Fruit fly (Drosophila melanogaster) whole organism, embryonic: Measurements from ENCODE around the gene CG4004.
A peak's percentile ranks its signal among the peaks of the same experiment; 100 is the strongest.

ENCODE experiments used
- ATbp ChIP-seq: fragments of 200-800 bp; sonication (Bioruptor generic); optimal IDR thresholded peaks from 2 replicates; lab custom pipeline; 2017; ENCODE audit warnings: missing biosample characterization, mild to moderate bottlenecking, missing genetic modification characterization, missing genetic modification reagents
- CG10147 ChIP-seq: fragments of 200-800 bp; sonication (Bioruptor generic); optimal IDR thresholded peaks from 2 replicates; lab custom pipeline; 2019; ENCODE audit warnings: missing biosample characterization, mild to moderate bottlenecking, missing genetic modification characterization, moderate library complexity
- CG10321 ChIP-seq: fragments of 200-800 bp; sonication (Bioruptor generic); IDR thresholded peaks from 2 replicates; pipeline ENCODE4 v1.3.6; 2022; ENCODE audit warnings: missing biosample characterization, missing genetic modification characterization
- CG11696 ChIP-seq: fragments of 200-800 bp; sonication (Bioruptor generic); IDR thresholded peaks from 2 replicates; pipeline ENCODE4 v1.3.6; 2022; ENCODE audit warnings: missing biosample characterization, missing genetic modification characterization
- CG12769 ChIP-seq: fragments of 200-800 bp; sonication (Bioruptor generic); optimal IDR thresholded peaks from 2 replicates; lab custom pipeline; 2019; ENCODE audit warnings: missing biosample characterization, mild to moderate bottlenecking, missing genetic modification characterization, moderate library complexity
- CG13123 ChIP-seq: fragments of 200-800 bp; sonication (Bioruptor generic); optimal IDR thresholded peaks from 2 replicates; lab custom pipeline; 2016; ENCODE audit warnings: missing biosample characterization, missing genetic modification characterization
- CG13894 ChIP-seq: fragments of 200-800 bp; sonication (Bioruptor generic); optimal IDR thresholded peaks from 3 replicates; lab custom pipeline; 2018; ENCODE audit warnings: missing biosample characterization, mild to moderate bottlenecking, missing genetic modification characterization, moderate library complexity
- CG15479 ChIP-seq: fragments of 200-800 bp; sonication (Bioruptor generic); optimal IDR thresholded peaks from 3 replicates; lab custom pipeline; 2019; ENCODE audit warnings: missing biosample characterization, mild to moderate bottlenecking, missing genetic modification characterization, moderate library complexity
- CG1603 ChIP-seq: fragments of 200-800 bp; sonication (Bioruptor generic); optimal IDR thresholded peaks from 2 replicates; lab custom pipeline; 2019; ENCODE audit warnings: missing biosample characterization, mild to moderate bottlenecking, missing genetic modification characterization, moderate library complexity
- CG16815 ChIP-seq: fragments of 200-800 bp; sonication (Bioruptor generic); optimal IDR thresholded peaks from 3 replicates; lab custom pipeline; 2017; ENCODE audit warnings: missing biosample characterization, mild to moderate bottlenecking, missing genetic modification characterization
- CG17186 ChIP-seq: fragments of 200-800 bp; sonication (Bioruptor generic); optimal IDR thresholded peaks from 3 replicates; lab custom pipeline; 2017; ENCODE audit warnings: missing biosample characterization, missing genetic modification reagents, missing genetic modification characterization
- CG17568 ChIP-seq: fragments of 200-800 bp; sonication (Bioruptor generic); optimal IDR thresholded peaks from 2 replicates; lab custom pipeline; 2018; ENCODE audit warnings: missing biosample characterization, mild to moderate bottlenecking, missing genetic modification characterization, moderate library complexity
- CG17912 ChIP-seq: fragments of 200-800 bp; sonication (Bioruptor generic); optimal IDR thresholded peaks from 2 replicates; lab custom pipeline; 2018; ENCODE audit warnings: missing biosample characterization, mild to moderate bottlenecking, missing genetic modification characterization
- CG34422 ChIP-seq: fragments of 200-800 bp; sonication (Bioruptor generic); IDR thresholded peaks from 3 replicates; pipeline ENCODE4 v1.3.6; 2022; ENCODE audit warnings: missing biosample characterization, missing genetic modification characterization
- CG4854 ChIP-seq: fragments of 200-800 bp; sonication (Bioruptor generic); optimal IDR thresholded peaks from 2 replicates; lab custom pipeline; 2016; ENCODE audit warnings: missing biosample characterization, missing genetic modification characterization, inconsistent platforms
- CG5245 ChIP-seq: fragments of 200-800 bp; sonication (Bioruptor generic); optimal IDR thresholded peaks from 3 replicates; lab custom pipeline; 2016; ENCODE audit warnings: missing biosample characterization, missing genetic modification characterization
- CG6791 ChIP-seq: fragments of 200-800 bp; sonication (Bioruptor generic); IDR thresholded peaks from 3 replicates; pipeline ENCODE4 v1.3.6; 2022; ENCODE audit warnings: missing biosample characterization, missing genetic modification characterization; ENCODE audit not compliant: partially characterized antibody
- CG6854 ChIP-seq: fragments of 200-800 bp; sonication (Bioruptor generic); optimal IDR thresholded peaks from 3 replicates; lab custom pipeline; 2017; ENCODE audit warnings: missing biosample characterization, mild to moderate bottlenecking, missing genetic modification characterization
- CG7963 ChIP-seq: fragments of 200-800 bp; sonication (Bioruptor generic); IDR thresholded peaks from 3 replicates; pipeline ENCODE4 v1.3.6; 2022; ENCODE audit warnings: missing biosample characterization, missing genetic modification characterization; ENCODE audit not compliant: partially characterized antibody
- CG9876 ChIP-seq: fragments of 200-800 bp; sonication (Bioruptor generic); optimal IDR thresholded peaks from 2 replicates; lab custom pipeline; 2016; ENCODE audit warnings: missing biosample characterization, missing genetic modification characterization
- CTCF ChIP-seq: fragments of 200-800 bp; sonication (Bioruptor generic); optimal IDR thresholded peaks from 2 replicates; lab custom pipeline; 2017; ENCODE audit warnings: missing biosample characterization, mild to moderate bottlenecking, missing genetic modification characterization, moderate library complexity
- Hr78 ChIP-seq, 2 experiments: fragments of 200-800 bp in 1 of 2; fragments of >200 bp in 1 of 2; sonication (Bioruptor generic) in 1 of 2; optimal IDR thresholded peaks; 2 replicates each; lab custom pipeline; 2017 to 2019; ENCODE audit warnings: missing biosample characterization in 2 of 2, missing genetic modification characterization in 2 of 2, mild to moderate bottlenecking in 1 of 2, moderate library complexity in 1 of 2
- Hsf ChIP-seq: fragments of 200-800 bp; sonication (Bioruptor generic); optimal IDR thresholded peaks from 3 replicates; lab custom pipeline; 2016; ENCODE audit warnings: missing biosample characterization, missing genetic modification characterization
- Jarid2 ChIP-seq: fragments of 200-800 bp; sonication (Bioruptor generic); optimal IDR thresholded peaks from 3 replicates; lab custom pipeline; 2017; ENCODE audit warnings: mild to moderate bottlenecking, missing biosample characterization, missing genetic modification reagents, missing genetic modification characterization
- MTF-1 ChIP-seq: fragments of 200-800 bp; sonication (Bioruptor generic); optimal IDR thresholded peaks from 2 replicates; lab custom pipeline; 2018; ENCODE audit warnings: missing biosample characterization, mild to moderate bottlenecking, missing genetic modification characterization, borderline replicate concordance
- Med ChIP-seq: fragments of 200-800 bp; sonication (Bioruptor generic); peaks from one replicate; lab custom pipeline; 2016; ENCODE audit warnings: missing biosample characterization, missing genetic modification characterization, mild to moderate bottlenecking, inconsistent platforms, moderate library complexity
- Myb ChIP-seq: fragments of 200-800 bp; sonication (Bioruptor generic); optimal IDR thresholded peaks from 2 replicates; lab custom pipeline; 2016; ENCODE audit warnings: missing biosample characterization, missing genetic modification characterization
- Rfx ChIP-seq: fragments of 200-800 bp; sonication (Bioruptor generic); IDR thresholded peaks from 2 replicates; pipeline ENCODE4 v1.3.6; 2022; ENCODE audit warnings: missing biosample characterization, missing genetic modification characterization
- Sry-β ChIP-seq: fragments of 200-800 bp; sonication (Bioruptor generic); optimal IDR thresholded peaks from 2 replicates; lab custom pipeline; 2018; ENCODE audit warnings: missing biosample characterization, mild to moderate bottlenecking, missing genetic modification characterization, moderate library complexity
- Stat92E ChIP-seq, 3 experiments: fragments of >200 bp in 2 of 3; fragments of 200-800 bp in 1 of 3; sonication (Bioruptor generic) in 1 of 3; optimal IDR thresholded peaks; 2 replicates each; lab custom pipeline; 2017 to 2019; ENCODE audit warnings: missing biosample characterization in 3 of 3, missing genetic modification characterization in 3 of 3, mild to moderate bottlenecking in 1 of 3, moderate library complexity in 1 of 3
- YL-1 ChIP-seq: fragments of 200-800 bp; sonication (Bioruptor generic); optimal IDR thresholded peaks from 3 replicates; lab custom pipeline; 2017; ENCODE audit warnings: missing biosample characterization, mild to moderate bottlenecking, missing genetic modification characterization
- chm ChIP-seq: fragments of 200-800 bp; sonication (Bioruptor generic); IDR thresholded peaks from 2 replicates; pipeline ENCODE4 v1.3.6; 2022; ENCODE audit warnings: missing biosample characterization, missing genetic modification characterization
- corto ChIP-seq: fragments of 200-800 bp; sonication (Bioruptor generic); optimal IDR thresholded peaks from 2 replicates; lab custom pipeline; 2016; ENCODE audit warnings: missing biosample characterization, mild to moderate bottlenecking, missing genetic modification characterization, moderate library complexity
- dmrt99B ChIP-seq: fragments of 200-800 bp; sonication (Bioruptor generic); optimal IDR thresholded peaks from 2 replicates; lab custom pipeline; 2018; ENCODE audit warnings: missing biosample characterization, mild to moderate bottlenecking, missing genetic modification characterization, moderate library complexity
- knrl ChIP-seq: fragments of 200-800 bp; sonication (Bioruptor generic); IDR thresholded peaks from 3 replicates; pipeline ENCODE4 v1.3.6; 2022; ENCODE audit warnings: missing biosample characterization, missing genetic modification characterization; ENCODE audit not compliant: partially characterized antibody
- nau ChIP-seq: fragments of 200-800 bp; sonication (Bioruptor generic); optimal IDR thresholded peaks from 3 replicates; lab custom pipeline; 2017; ENCODE audit warnings: missing biosample characterization, mild to moderate bottlenecking, missing genetic modification characterization, missing genetic modification reagents
- nom ChIP-seq: fragments of 200-800 bp; sonication (Bioruptor generic); optimal IDR thresholded peaks from 2 replicates; lab custom pipeline; 2017; ENCODE audit warnings: missing biosample characterization, missing genetic modification characterization, mild to moderate bottlenecking, moderate library complexity, missing genetic modification reagents
- pros ChIP-seq: fragments of 200-800 bp; sonication (Bioruptor generic); optimal IDR thresholded peaks from 3 replicates; lab custom pipeline; 2019; ENCODE audit warnings: missing biosample characterization, mild to moderate bottlenecking, missing genetic modification characterization, moderate library complexity
- schlank ChIP-seq: fragments of 200-800 bp; sonication (Bioruptor generic); optimal IDR thresholded peaks from 2 replicates; lab custom pipeline; 2018; ENCODE audit warnings: missing biosample characterization, mild to moderate bottlenecking, missing genetic modification characterization
- sima ChIP-seq: fragments of 200-800 bp; sonication (Bioruptor generic); optimal IDR thresholded peaks from 2 replicates; lab custom pipeline; 2016; ENCODE audit warnings: missing biosample characterization, missing genetic modification characterization
- sqz ChIP-seq: fragments of 200-800 bp; sonication (Bioruptor generic); optimal IDR thresholded peaks from 3 replicates; lab custom pipeline; 2018; ENCODE audit warnings: missing biosample characterization, mild to moderate bottlenecking, missing genetic modification characterization
- zen2 ChIP-seq: fragments of 200-800 bp; sonication (Bioruptor generic); IDR thresholded peaks from 3 replicates; pipeline ENCODE4 v1.3.6; 2022; ENCODE audit warnings: missing biosample characterization, missing genetic modification characterization; ENCODE audit not compliant: partially characterized antibody

CG4004 gene

DNA sequence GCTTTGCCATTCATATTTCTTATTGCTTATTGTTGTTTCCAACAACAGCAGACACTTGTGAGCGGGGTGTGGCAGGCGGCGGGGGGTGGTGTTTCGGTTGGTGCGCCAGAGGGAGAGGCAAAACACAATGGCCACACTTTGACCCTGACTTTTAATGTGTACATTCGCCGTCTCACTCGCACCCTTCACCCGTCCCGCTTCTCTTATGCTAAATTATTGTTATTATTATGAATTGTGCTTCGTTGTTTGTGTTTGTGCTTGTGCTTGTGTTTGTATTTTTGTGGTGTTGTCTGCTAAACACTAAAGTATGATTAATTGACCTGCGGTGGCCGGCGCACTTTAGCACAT is 12.3 kb downstream of the CG4004 start (continued):
- no peak for TF ChIP-seq dmrt99B (tag; lab: Kevin White, UChicago)
- TF ChIP-seq CG34422: peak; percentile 37; the same call in 1 of the 3 replicates
- no peak for TF ChIP-seq nau
- TF ChIP-seq CG1603 (tag; lab: Kevin White, UChicago): peak; percentile 0

DNA sequence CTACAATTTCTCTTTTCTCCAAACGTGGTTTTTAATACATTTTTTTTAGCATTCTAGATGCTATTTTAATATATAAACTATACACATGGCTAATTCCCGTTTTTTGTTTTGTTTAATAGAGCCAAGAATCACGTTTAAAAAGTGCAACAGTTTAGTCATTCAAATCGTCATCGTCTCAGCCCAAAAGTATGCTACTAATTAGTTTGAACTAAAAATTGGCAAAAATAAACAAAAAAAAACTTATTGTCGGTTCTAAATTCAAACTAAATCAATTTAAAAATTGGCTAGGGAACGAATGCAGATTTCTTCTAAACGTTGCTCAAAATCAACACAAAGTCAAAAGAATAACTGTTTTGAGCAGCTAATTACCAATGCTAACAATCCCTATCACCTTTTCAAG is 13.1 kb downstream of the CG4004 start:
- TF ChIP-seq MTF-1 (no peak), CG11696 (GFP tag; lab: Robert Waterston, UW) (no peak), CG13123 (no peak), sqz (GFP tag; lab: Kevin White, UChicago) (peak; percentile 29), CG10147 (GFP tag; lab: Kevin White, UChicago) (no peak), CG9876 (GFP tag; lab: Kevin White, UChicago) (no peak), nom (peak; percentile 44), YL-1 (GFP tag; lab: Kevin White, UChicago) (no peak), Hsf (GFP tag; lab: Kevin White, UChicago) (no peak), CG12769 (tag; lab: Kevin White, UChicago) (no peak), chm (GFP tag; lab: Robert Waterston, UW) (no peak), CG4854 (GFP tag; lab: Kevin White, UChicago) (no peak), CTCF (peak; percentile 20), CG17568 (GFP tag; lab: Kevin White, UChicago) (no peak), CG17186 (no peak), Myb (GFP tag; lab: Kevin White, UChicago) (peak; percentile 24), knrl (GFP tag; lab: Robert Waterston, UW) (no peak), CG13894 (no peak), CG17912 (GFP tag; lab: Kevin White, UChicago) (no peak), CG6791 (GFP tag; lab: Robert Waterston, UW) (no peak), pros (GFP tag; lab: Kevin White, UChicago) (no peak), CG16815 (no peak)

DNA sequence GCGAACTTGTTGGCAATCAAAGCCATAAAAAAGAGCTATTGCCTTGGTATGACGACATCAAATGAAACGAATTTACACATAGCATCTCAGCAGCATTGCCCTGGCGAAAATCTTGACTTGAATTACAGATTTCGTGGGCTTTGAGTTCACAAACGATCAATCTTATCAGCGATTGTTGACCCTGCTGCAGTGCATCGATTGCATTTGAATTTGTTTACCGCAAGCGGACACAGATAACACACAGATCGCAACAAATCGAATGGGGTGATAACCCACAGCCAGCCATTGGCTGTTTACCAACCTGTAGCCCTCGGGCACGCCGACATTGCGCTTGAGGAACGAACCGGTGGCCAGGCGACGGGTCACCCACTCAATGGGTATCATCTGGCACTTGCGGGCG is 15.2 kb downstream of the CG4004 start:
- TF ChIP-seq CG15479 (GFP tag; lab: Kevin White, UChicago): peak; percentile 32
- no peak for TF ChIP-seq Rfx (GFP tag; lab: Robert Waterston, UW)
- no peak for TF ChIP-seq zen2 (GFP tag; lab: Robert Waterston, UW)
- no peak for TF ChIP-seq CG5245 (GFP tag; lab: Kevin White, UChicago)
- TF ChIP-seq Sry-β (GFP tag; lab: Kevin White, UChicago): no peak
- no peak for TF ChIP-seq schlank
- TF ChIP-seq sqz (GFP tag; lab: Kevin White, UChicago): no peak
- TF ChIP-seq Stat92E (GFP tag; optimal IDR thresholded peaks at IDR 0.05; lab: Kevin White, UChicago): no peak
- TF ChIP-seq Hr78 (GFP tag; optimal IDR thresholded peaks at IDR 0.05; lab: Kevin White, UChicago): peak in 1 of 2 experiments; percentile 30
- TF ChIP-seq Med: peak; percentile 39
- TF ChIP-seq CG10321 (GFP tag; lab: Robert Waterston, UW): no peak
- TF ChIP-seq CG6854 (GFP tag; lab: Kevin White, UChicago): no peak
- TF ChIP-seq sima (GFP tag; lab: Kevin White, UChicago): no peak
- no peak for TF ChIP-seq corto (GFP tag; lab: Kevin White, UChicago)
- no peak for TF ChIP-seq Jarid2 (GFP tag; lab: Kevin White, UChicago)
- TF ChIP-seq ATbp: no peak
- TF ChIP-seq CG7963 (GFP tag; lab: Robert Waterston, UW): no peak
